Worm (Caenorhabditis elegans) whole organism, late embryonic: ENCODE results near the gene T08G2.2.

Experiments
- F13H6.1 ChIP-seq: sonication (generic microtip); optimal IDR thresholded peaks from 2 replicates; lab custom pipeline; 2016; ENCODE audit warnings: missing genetic modification characterization, missing compliant biosample characterization
- K09A11.1 ChIP-seq: sonication (generic microtip); optimal IDR thresholded peaks from 2 replicates; lab custom pipeline; 2017; ENCODE audit warnings: antibody characterized with exemption, mild to moderate bottlenecking, missing genetic modification characterization, missing compliant biosample characterization; ENCODE audit not compliant: insufficient read depth
- T23F11.4 ChIP-seq: fragments of 200-800 bp; sonication (Bioruptor generic); optimal IDR thresholded peaks from 2 replicates; lab custom pipeline; 2018; ENCODE audit warnings: mild to moderate bottlenecking, missing genetic modification characterization, missing compliant biosample characterization
- ahr-1 ChIP-seq: sonication (generic microtip); optimal IDR thresholded peaks from 2 replicates; lab custom pipeline; 2016; ENCODE audit warnings: missing genetic modification characterization, missing compliant biosample characterization
- ceh-18 ChIP-seq: sonication (generic microtip); optimal IDR thresholded peaks from 2 replicates; lab custom pipeline; 2016; ENCODE audit warnings: missing genetic modification characterization, missing compliant biosample characterization
- ceh-19 ChIP-seq: fragments of 200-800 bp; sonication (Bioruptor generic); optimal IDR thresholded peaks from 2 replicates; lab custom pipeline; 2018; ENCODE audit warnings: mild to moderate bottlenecking, missing genetic modification characterization, missing compliant biosample characterization
- ceh-2 ChIP-seq: sonication (generic microtip); optimal IDR thresholded peaks from 2 replicates; lab custom pipeline; 2016; ENCODE audit warnings: missing genotype, missing genetic modification characterization, missing compliant biosample characterization
- ceh-34 ChIP-seq: sonication (generic microtip); optimal IDR thresholded peaks from 2 replicates; lab custom pipeline; 2016; ENCODE audit warnings: mild to moderate bottlenecking, missing genetic modification characterization, missing compliant biosample characterization
- ceh-45 ChIP-seq: fragments of 200-800 bp; sonication (Bioruptor generic); IDR thresholded peaks from 2 replicates; pipeline ENCODE4 v1.3.6; 2022; ENCODE audit warnings: missing genetic modification reagents, missing genetic modification characterization, missing compliant biosample characterization
- ceh-48 ChIP-seq: sonication (generic microtip); optimal IDR thresholded peaks from 2 replicates; lab custom pipeline; 2016; ENCODE audit warnings: missing genetic modification characterization, inconsistent platforms, missing compliant biosample characterization
- ceh-6 ChIP-seq: fragments of 200-800 bp; sonication (Bioruptor generic); optimal IDR thresholded peaks from 2 replicates; lab custom pipeline; 2018; ENCODE audit warnings: mild to moderate bottlenecking, missing genetic modification characterization, missing compliant biosample characterization
- che-1 ChIP-seq: sonication (generic microtip); optimal IDR thresholded peaks from 2 replicates; lab custom pipeline; 2016; ENCODE audit warnings: mild to moderate bottlenecking, missing genetic modification characterization, missing compliant biosample characterization
- dmd-4 ChIP-seq: sonication (generic microtip); optimal IDR thresholded peaks from 2 replicates; lab custom pipeline; 2016; ENCODE audit warnings: borderline replicate concordance, missing genetic modification characterization, missing compliant biosample characterization
- dve-1 ChIP-seq: sonication (generic microtip); optimal IDR thresholded peaks from 2 replicates; lab custom pipeline; 2017; ENCODE audit warnings: antibody characterized with exemption, mild to moderate bottlenecking, missing genetic modification characterization, missing compliant biosample characterization
- eyg-1 ChIP-seq: sonication (generic microtip); optimal IDR thresholded peaks from 2 replicates; lab custom pipeline; 2016; ENCODE audit warnings: missing genotype, missing genetic modification characterization, missing compliant biosample characterization
- fax-1 ChIP-seq: sonication (generic microtip); optimal IDR thresholded peaks from 2 replicates; lab custom pipeline; 2016; ENCODE audit warnings: missing genotype, missing genetic modification characterization, missing compliant biosample characterization
- hlh-15 ChIP-seq: sonication (generic microtip); optimal IDR thresholded peaks from 2 replicates; lab custom pipeline; 2016; ENCODE audit warnings: missing genetic modification characterization, missing compliant biosample characterization
- hlh-30 ChIP-seq: sonication (generic microtip); optimal IDR thresholded peaks from 2 replicates; lab custom pipeline; 2017; ENCODE audit warnings: antibody characterized with exemption, missing genetic modification characterization, missing compliant biosample characterization; ENCODE audit not compliant: insufficient read depth
- hlh-6 ChIP-seq: sonication (generic microtip); optimal IDR thresholded peaks from 2 replicates; lab custom pipeline; 2016; ENCODE audit warnings: missing genotype, missing genetic modification characterization, missing compliant biosample characterization
- madf-2 ChIP-seq: sonication (generic microtip); optimal IDR thresholded peaks from 2 replicates; lab custom pipeline; 2017; ENCODE audit warnings: missing genetic modification characterization, missing compliant biosample characterization
- nhr-11 ChIP-seq: fragments of 150-350 bp; optimal IDR thresholded peaks from 2 replicates; lab custom pipeline; 2014; ENCODE audit warnings: missing biosample characterization, missing genetic modification characterization
- npax-4 ChIP-seq: sonication (generic microtip); optimal IDR thresholded peaks from 2 replicates; lab custom pipeline; 2016; ENCODE audit warnings: missing genetic modification characterization, missing compliant biosample characterization
- pag-3 ChIP-seq: sonication (generic microtip); optimal IDR thresholded peaks from 2 replicates; lab custom pipeline; 2016; ENCODE audit warnings: missing compliant biosample characterization, missing genetic modification characterization, borderline replicate concordance
- pha-4 ChIP-seq: fragments of 150-350 bp; optimal IDR thresholded peaks from 2 replicates; lab custom pipeline; 2018; ENCODE audit warnings: missing biosample characterization, missing genetic modification reagents, missing genetic modification characterization
- rnt-1 ChIP-seq: sonication (generic microtip); optimal IDR thresholded peaks from 2 replicates; lab custom pipeline; 2016; ENCODE audit warnings: missing genetic modification characterization, missing compliant biosample characterization
- sdc-2 ChIP-seq: sonication (generic microtip); optimal IDR thresholded peaks from 2 replicates; lab custom pipeline; 2016; ENCODE audit warnings: missing genotype, missing genetic modification characterization, missing compliant biosample characterization
- sox-4 ChIP-seq: sonication (generic microtip); optimal IDR thresholded peaks from 2 replicates; lab custom pipeline; 2017; ENCODE audit warnings: mild to moderate bottlenecking, missing genetic modification characterization, inconsistent platforms, missing compliant biosample characterization
- syd-9 ChIP-seq: sonication (generic microtip); optimal IDR thresholded peaks from 2 replicates; lab custom pipeline; 2016; ENCODE audit warnings: mild to moderate bottlenecking, missing genetic modification characterization, moderate library complexity, missing compliant biosample characterization
- tbx-2 ChIP-seq: sonication (generic microtip); optimal IDR thresholded peaks from 2 replicates; lab custom pipeline; 2016; ENCODE audit warnings: missing genetic modification characterization, missing compliant biosample characterization
- tbx-7 ChIP-seq: sonication (generic microtip); optimal IDR thresholded peaks from 2 replicates; lab custom pipeline; 2016; ENCODE audit warnings: missing genotype, missing genetic modification characterization, missing compliant biosample characterization
- unc-86 ChIP-seq: sonication (generic microtip); optimal IDR thresholded peaks from 2 replicates; lab custom pipeline; 2016; ENCODE audit warnings: missing genetic modification characterization, missing compliant biosample characterization
- zip-5 ChIP-seq: sonication (generic microtip); optimal IDR thresholded peaks from 2 replicates; lab custom pipeline; 2016; ENCODE audit warnings: missing genetic modification characterization, missing compliant biosample characterization

The T08G2.2 gene

DNA sequence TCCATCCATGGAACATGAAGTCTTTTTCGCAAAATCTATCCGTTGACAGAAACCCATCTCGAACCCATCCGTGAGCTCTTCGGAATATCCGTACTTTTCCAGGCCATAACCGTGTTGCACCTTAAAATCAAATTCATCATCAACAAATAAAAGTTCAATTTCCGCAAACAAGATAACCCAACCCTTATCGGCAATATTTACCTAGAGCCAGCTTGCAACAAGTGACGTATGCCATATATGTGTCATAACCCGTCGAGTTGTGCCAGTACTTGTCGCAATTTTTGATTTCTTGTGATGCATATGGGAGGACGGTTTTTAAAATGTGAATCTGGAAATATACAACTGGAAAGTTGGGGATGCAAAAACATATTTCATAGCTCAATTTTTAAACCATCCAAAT lies 3.3 kb downstream of the T08G2.2 start:
- TF ChIP-seq F13H6.1 (tag; lab: Kevin White, UChicago), result no peak
- no peak for TF ChIP-seq rnt-1 (tag; lab: Kevin White, UChicago)
- no peak for TF ChIP-seq tbx-2
- TF ChIP-seq npax-4 (tag; lab: Kevin White, UChicago), result no peak
- TF ChIP-seq che-1 (tag; lab: Kevin White, UChicago), result no peak
- no peak for TF ChIP-seq ceh-34 (tag; lab: Kevin White, UChicago)
- TF ChIP-seq ceh-48 (tag; lab: Kevin White, UChicago), result no peak
- no peak for TF ChIP-seq hlh-6 (tag; lab: Kevin White, UChicago)
- no peak for TF ChIP-seq hlh-30 (tag; lab: Kevin White, UChicago)
- TF ChIP-seq ceh-6 (GFP tag; lab: Kevin White, UChicago), result no peak
- no peak for TF ChIP-seq fax-1 (tag; lab: Kevin White, UChicago)
- TF ChIP-seq dve-1 (tag; lab: Kevin White, UChicago), result no peak
- TF ChIP-seq, all 69 proteins: peak for 0

DNA sequence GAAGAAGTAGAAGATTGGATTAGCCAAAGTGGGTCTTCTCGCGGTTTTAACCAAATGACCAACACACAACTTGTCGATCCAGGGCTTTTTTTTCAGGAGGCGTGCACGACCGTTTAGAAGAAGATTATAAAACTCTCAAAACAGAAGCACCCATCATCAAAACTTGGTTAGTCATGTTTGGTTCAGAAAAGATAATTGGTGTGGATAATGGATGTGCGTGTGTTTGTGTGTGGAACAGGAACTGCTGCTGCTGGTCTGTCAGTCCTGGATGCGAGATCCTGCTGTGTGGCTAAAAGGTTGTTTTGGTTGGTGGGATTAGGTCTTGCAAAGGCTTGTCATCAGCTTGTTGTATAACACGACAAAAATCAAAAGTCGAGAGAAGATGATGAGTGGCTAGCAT lies 5.8 kb downstream of the T08G2.2 start:
- TF ChIP-seq madf-2 (tag; lab: Kevin White, UChicago) (no peak), ahr-1 (no peak), fax-1 (tag; lab: Kevin White, UChicago) (no peak), K09A11.1 (no peak), unc-86 (tag; lab: Kevin White, UChicago) (no peak), ceh-18 (tag; lab: Kevin White, UChicago) (no peak), ceh-19 (no peak), ceh-2 (tag; lab: Kevin White, UChicago) (no peak), pha-4 (tag; lab: Kevin White, UChicago) (no peak), sdc-2 (no peak), eyg-1 (tag; lab: Kevin White, UChicago) (no peak), sox-4 (tag; lab: Kevin White, UChicago) (no peak), dve-1 (tag; lab: Kevin White, UChicago) (no peak)

DNA sequence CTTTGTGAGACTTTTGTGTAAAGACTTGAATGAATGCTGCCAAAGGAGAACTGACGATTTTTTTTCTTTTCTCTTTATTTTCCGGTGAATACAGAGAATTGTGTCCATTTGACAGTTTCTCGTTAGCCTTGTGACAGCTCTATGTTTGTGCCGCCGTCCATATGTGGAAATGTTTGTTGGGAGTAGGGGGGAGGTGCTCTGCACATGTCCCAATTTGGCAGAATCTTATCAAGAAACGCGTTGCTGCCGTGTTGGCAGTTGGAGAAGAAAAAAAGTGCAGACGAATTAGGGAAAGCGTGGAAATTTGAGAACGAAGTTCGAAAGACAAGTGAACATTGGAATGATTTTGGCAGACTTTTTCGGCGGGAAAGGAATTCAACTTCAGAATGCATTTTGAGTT lies 11.3 kb downstream of the T08G2.2 start:
- TF ChIP-seq ceh-34 (tag; lab: Kevin White, UChicago), result no peak
- TF ChIP-seq T23F11.4 (GFP tag; lab: Kevin White, UChicago), result no peak
- no peak for TF ChIP-seq nhr-11 (tag; lab: Kevin White, UChicago)
- no peak for TF ChIP-seq ceh-2 (tag; lab: Kevin White, UChicago)
- TF ChIP-seq ceh-18 (tag; lab: Kevin White, UChicago), result no peak
- TF ChIP-seq tbx-2, result no peak
- no peak for TF ChIP-seq pha-4 (tag; lab: Kevin White, UChicago)
- TF ChIP-seq hlh-15 (tag; lab: Kevin White, UChicago), result no peak
- no peak for TF ChIP-seq tbx-7
- TF ChIP-seq K09A11.1, result no peak
- TF ChIP-seq ceh-45 (GFP tag; lab: Robert Waterston, UW), result no peak
- no peak for TF ChIP-seq sox-4 (tag; lab: Kevin White, UChicago)

DNA sequence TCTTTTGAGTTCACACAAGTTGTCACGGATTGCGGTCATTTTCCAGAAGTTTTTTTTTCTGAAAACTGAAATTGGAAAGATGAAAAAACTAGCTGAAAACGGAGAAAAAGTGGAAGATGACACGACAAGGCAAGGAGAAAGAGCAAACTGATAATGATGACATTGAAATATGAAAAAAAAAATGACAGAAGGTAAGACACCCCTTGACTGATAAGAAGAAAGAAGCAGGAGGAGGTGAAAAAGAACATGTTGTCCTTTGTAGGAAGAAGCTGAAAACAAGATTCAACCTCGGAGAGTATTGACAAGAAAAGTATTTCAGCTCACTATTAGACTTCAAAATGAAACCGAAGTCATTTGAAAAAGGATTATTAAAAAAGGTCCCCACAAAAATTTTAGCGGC lies 14.1 kb downstream of the T08G2.2 start, which contains the start of gene B0302.5:
B0302.5 (minus strand) TSS at position 58 of the 400 bp plus-strand sequence.
- TF ChIP-seq ceh-45 (GFP tag; lab: Robert Waterston, UW), result no peak

DNA sequence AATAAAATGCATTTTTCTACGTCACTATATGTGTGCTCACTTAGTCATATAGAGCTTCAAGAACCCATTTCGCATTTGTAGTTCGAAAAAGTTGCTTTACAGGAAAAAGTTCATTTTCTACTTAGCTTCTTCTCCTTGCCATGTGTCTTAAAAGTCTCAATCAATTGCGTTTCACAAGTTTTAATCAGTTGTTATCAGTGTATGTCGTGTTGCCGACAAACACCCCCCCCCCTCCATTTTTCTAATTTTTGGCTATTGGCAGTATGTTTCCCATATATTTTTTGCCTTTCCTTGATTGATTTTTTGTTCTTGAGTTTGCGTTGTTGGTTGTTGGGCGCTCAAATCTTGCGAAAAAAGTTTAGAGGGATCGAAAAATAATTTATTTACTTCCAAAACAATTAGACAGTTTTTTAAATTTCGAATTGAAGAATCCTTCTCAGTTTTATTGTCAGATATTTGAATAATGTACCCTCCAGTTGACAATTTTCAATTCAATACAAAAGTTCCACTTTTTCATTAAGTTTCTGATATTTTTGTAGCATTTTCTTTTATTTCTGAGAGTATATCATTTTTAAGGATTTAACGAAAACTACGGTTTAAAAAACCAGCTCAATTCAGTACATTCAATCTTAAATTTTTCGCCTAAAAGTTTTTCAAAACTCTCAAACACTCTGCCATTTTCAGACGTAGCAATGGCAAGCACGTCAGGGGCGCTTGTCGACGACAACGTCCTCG lies 23.3 kb downstream of the T08G2.2 start, which contains the start of gene sid-3:
sid-3 (plus strand) TSS at position 685 of the 735 bp plus-strand sequence.
- TF ChIP-seq pha-4 (tag; lab: Kevin White, UChicago), result no peak
- TF ChIP-seq ceh-45 (GFP tag; lab: Robert Waterston, UW), result no peak
- no peak for TF ChIP-seq dmd-4 (tag; lab: Kevin White, UChicago)
- TF ChIP-seq hlh-6 (tag; lab: Kevin White, UChicago), result no peak
- no peak for TF ChIP-seq ceh-34 (tag; lab: Kevin White, UChicago)
- TF ChIP-seq zip-5 (tag; lab: Kevin White, UChicago), result no peak
- TF ChIP-seq pag-3, result no peak
- no peak for TF ChIP-seq syd-9 (tag; lab: Kevin White, UChicago)
